Fruit fly (Drosophila melanogaster) whole organism, embryonic: ENCODE data around the gene FRG1.

Experiments used
- BtbVII ChIP-seq: fragments of 200-800 bp; sonication (Bioruptor generic); optimal IDR thresholded peaks from 3 replicates; lab custom pipeline; 2017; ENCODE audit warnings: missing biosample characterization, mild to moderate bottlenecking, missing genetic modification characterization
- CG10209 ChIP-seq: fragments of 200-800 bp; sonication (Bioruptor generic); optimal IDR thresholded peaks from 3 replicates; lab custom pipeline; 2017; ENCODE audit warnings: missing biosample characterization, mild to moderate bottlenecking, missing genetic modification characterization, missing genetic modification reagents
- CG10979 ChIP-seq: fragments of 200-800 bp; sonication (Bioruptor generic); optimal IDR thresholded peaks from 2 replicates; lab custom pipeline; 2018; ENCODE audit warnings: missing biosample characterization, mild to moderate bottlenecking, missing genetic modification characterization, moderate library complexity
- CG11085 ChIP-seq: fragments of 200-800 bp; sonication (Bioruptor generic); IDR thresholded peaks from 2 replicates; pipeline ENCODE4 v1.3.6; 2022; ENCODE audit warnings: missing biosample characterization, missing genetic modification characterization
- CG11456 ChIP-seq: fragments of 200-800 bp; sonication (Bioruptor generic); IDR thresholded peaks from 3 replicates; pipeline ENCODE4 v1.3.6; 2022; ENCODE audit warnings: missing biosample characterization, missing genetic modification characterization
- CG11695 ChIP-seq: fragments of 200-800 bp; sonication (Bioruptor generic); IDR thresholded peaks from 3 replicates; pipeline ENCODE4 v1.3.6; 2022; ENCODE audit warnings: missing biosample characterization, missing genetic modification characterization
- CG12391 ChIP-seq: fragments of 200-800 bp; sonication (Bioruptor generic); optimal IDR thresholded peaks from 3 replicates; lab custom pipeline; 2018; ENCODE audit warnings: missing biosample characterization, mild to moderate bottlenecking, missing genetic modification characterization, moderate library complexity
- CG13424 ChIP-seq: fragments of 200-800 bp; sonication (Bioruptor generic); optimal IDR thresholded peaks from 2 replicates; lab custom pipeline; 2019; ENCODE audit warnings: missing biosample characterization, mild to moderate bottlenecking, missing genetic modification characterization, moderate library complexity
- CG15073 ChIP-seq: fragments of 200-800 bp; sonication (Bioruptor generic); optimal IDR thresholded peaks from 2 replicates; lab custom pipeline; 2016; ENCODE audit warnings: missing biosample characterization, missing genetic modification characterization
- CG15514 ChIP-seq: fragments of 200-800 bp; sonication (Bioruptor generic); optimal IDR thresholded peaks from 3 replicates; lab custom pipeline; 2017; ENCODE audit warnings: missing biosample characterization, missing genetic modification characterization, mild to moderate bottlenecking, moderate library complexity, missing genetic modification reagents
- CG16863 ChIP-seq: fragments of 200-800 bp; sonication (Bioruptor generic); optimal IDR thresholded peaks from 3 replicates; lab custom pipeline; 2016; ENCODE audit warnings: missing biosample characterization, missing genetic modification characterization
- CG31365 ChIP-seq: fragments of 200-800 bp; sonication (Bioruptor generic); optimal IDR thresholded peaks from 2 replicates; lab custom pipeline; 2018; ENCODE audit warnings: missing biosample characterization, mild to moderate bottlenecking, missing genetic modification characterization
- CG33557 ChIP-seq: fragments of 200-800 bp; sonication (Bioruptor generic); optimal IDR thresholded peaks from 2 replicates; lab custom pipeline; 2019; ENCODE audit warnings: missing biosample characterization, mild to moderate bottlenecking, missing genetic modification characterization, moderate library complexity
- CG34376 ChIP-seq: fragments of 200-800 bp; sonication (Bioruptor generic); optimal IDR thresholded peaks from 2 replicates; lab custom pipeline; 2018; ENCODE audit warnings: missing biosample characterization, mild to moderate bottlenecking, missing genetic modification characterization
- CG4707 ChIP-seq: fragments of 200-800 bp; sonication (Bioruptor generic); optimal IDR thresholded peaks from 2 replicates; lab custom pipeline; 2018; ENCODE audit warnings: missing biosample characterization, mild to moderate bottlenecking, missing genetic modification characterization, moderate library complexity
- CG4820 ChIP-seq: fragments of 200-800 bp; sonication (Bioruptor generic); optimal IDR thresholded peaks from 3 replicates; lab custom pipeline; 2016; ENCODE audit warnings: missing biosample characterization, missing genetic modification characterization
- CG6175 ChIP-seq: fragments of 200-800 bp; sonication (Bioruptor generic); IDR thresholded peaks from 3 replicates; pipeline ENCODE4 v1.3.6; 2022; ENCODE audit warnings: missing biosample characterization, missing genetic modification characterization
- CG6254 ChIP-seq: fragments of 200-800 bp; sonication (Bioruptor generic); optimal IDR thresholded peaks from 3 replicates; lab custom pipeline; 2017; ENCODE audit warnings: mild to moderate bottlenecking, missing biosample characterization, missing genetic modification reagents, missing genetic modification characterization
- Ets97D ChIP-seq: fragments of 200-800 bp; sonication (Bioruptor generic); optimal IDR thresholded peaks from 3 replicates; lab custom pipeline; 2016; ENCODE audit warnings: missing biosample characterization, missing genetic modification characterization
- GATAe ChIP-seq: fragments of 200-800 bp; sonication (Bioruptor generic); conservative IDR thresholded peaks from 2 replicates; pipeline ENCODE4 v1.3.6; 2022; ENCODE audit warnings: missing biosample characterization, missing genetic modification characterization
- Gug ChIP-seq: fragments of 200-800 bp; sonication (Bioruptor generic); IDR thresholded peaks from 4 replicates; pipeline ENCODE4 v1.3.6; 2022; ENCODE audit warnings: missing biosample characterization, missing genetic modification characterization
- H15 ChIP-seq: fragments of 200-800 bp; sonication (Bioruptor generic); IDR thresholded peaks from 3 replicates; pipeline ENCODE4 v1.3.6; 2022; ENCODE audit warnings: missing biosample characterization, missing genetic modification characterization
- Hand ChIP-seq: fragments of 200-800 bp; sonication (Bioruptor generic); optimal IDR thresholded peaks from 2 replicates; lab custom pipeline; 2017; ENCODE audit warnings: mild to moderate bottlenecking, missing biosample characterization, missing genetic modification reagents, missing genetic modification characterization
- HmgD ChIP-seq: fragments of 200-800 bp; sonication (Bioruptor generic); optimal IDR thresholded peaks from 3 replicates; lab custom pipeline; 2016; ENCODE audit warnings: missing biosample characterization, missing genetic modification characterization
- HmgZ ChIP-seq: fragments of 200-800 bp; sonication (Bioruptor generic); optimal IDR thresholded peaks from 2 replicates; lab custom pipeline; 2018; ENCODE audit warnings: missing biosample characterization, mild to moderate bottlenecking, missing genetic modification characterization
- Kr ChIP-seq: fragments of 200-800 bp; sonication (Bioruptor generic); optimal IDR thresholded peaks from 2 replicates; lab custom pipeline; 2017; ENCODE audit warnings: missing biosample characterization, mild to moderate bottlenecking, missing genetic modification characterization
- Lim3 ChIP-seq: fragments of 200-800 bp; sonication (Bioruptor generic); IDR thresholded peaks from 2 replicates; pipeline ENCODE4 v1.3.6; 2022; ENCODE audit warnings: missing biosample characterization, missing genetic modification characterization
- Mrtf ChIP-seq: fragments of 200-800 bp; sonication (Bioruptor generic); IDR thresholded peaks from 3 replicates; pipeline ENCODE4 v1.3.6; 2022; ENCODE audit warnings: missing biosample characterization, missing genetic modification characterization
- Nf-YC ChIP-seq: fragments of 200-800 bp; optimal IDR thresholded peaks from 3 replicates; lab custom pipeline; 2019; ENCODE audit warnings: missing biosample characterization, mild to moderate bottlenecking, missing genetic modification characterization, moderate library complexity
- Pdp1 ChIP-seq, 2 experiments: fragments of 200-800 bp; sonication (Bioruptor generic); optimal IDR thresholded peaks; 3 replicates each; lab custom pipeline; 2016; ENCODE audit warnings: missing biosample characterization in 2 of 2, missing genetic modification characterization in 2 of 2, mild to moderate bottlenecking in 1 of 2, moderate library complexity in 1 of 2
- Ptx1 ChIP-seq: fragments of 200-800 bp; sonication (Bioruptor generic); IDR thresholded peaks from 2 replicates; pipeline ENCODE4 v1.3.6; 2022; ENCODE audit warnings: missing biosample characterization, missing genetic modification characterization
- Rfx ChIP-seq: fragments of 200-800 bp; sonication (Bioruptor generic); IDR thresholded peaks from 2 replicates; pipeline ENCODE4 v1.3.6; 2022; ENCODE audit warnings: missing biosample characterization, missing genetic modification characterization
- Vsx1 ChIP-seq: fragments of 200-800 bp; sonication (Bioruptor generic); optimal IDR thresholded peaks from 2 replicates; lab custom pipeline; 2017; ENCODE audit warnings: missing biosample characterization, mild to moderate bottlenecking, missing genetic modification characterization, missing genetic modification reagents
- al ChIP-seq: fragments of 200-800 bp; sonication (Bioruptor generic); IDR thresholded peaks from 2 replicates; pipeline ENCODE4 v1.3.6; 2022; ENCODE audit warnings: missing biosample characterization, missing genetic modification characterization
- ara ChIP-seq: fragments of 200-800 bp; sonication (Bioruptor generic); IDR thresholded peaks from 2 replicates; pipeline ENCODE4 v1.3.6; 2022; ENCODE audit warnings: missing biosample characterization, missing genetic modification characterization
- ase ChIP-seq: fragments of 200-800 bp; sonication (Bioruptor generic); IDR thresholded peaks from 3 replicates; pipeline ENCODE4 v1.3.6; 2022; ENCODE audit warnings: missing biosample characterization, missing genetic modification characterization
- ato ChIP-seq: fragments of 200-800 bp; sonication (Bioruptor generic); IDR thresholded peaks from 2 replicates; pipeline ENCODE4 v1.3.6; 2022; ENCODE audit warnings: missing biosample characterization, missing genetic modification characterization; ENCODE audit not compliant: partially characterized antibody
- br ChIP-seq: fragments of >200 bp; optimal IDR thresholded peaks from 2 replicates; lab custom pipeline; 2017
- croc ChIP-seq: fragments of 200-800 bp; sonication (Bioruptor generic); conservative IDR thresholded peaks from 3 replicates; pipeline ENCODE4 v1.3.6; 2022; ENCODE audit warnings: missing biosample characterization, missing genetic modification characterization
- cwo ChIP-seq: fragments of 200-800 bp; sonication (Bioruptor generic); optimal IDR thresholded peaks from 3 replicates; lab custom pipeline; 2017; ENCODE audit warnings: missing biosample characterization, missing genetic modification characterization, mild to moderate bottlenecking, moderate library complexity, missing genetic modification reagents
- dan ChIP-seq: fragments of 200-800 bp; sonication (Bioruptor generic); IDR thresholded peaks from 2 replicates; pipeline ENCODE4 v1.3.6; 2022; ENCODE audit warnings: missing biosample characterization, missing genetic modification characterization
- dmrt11E ChIP-seq: fragments of 200-800 bp; sonication (Bioruptor generic); optimal IDR thresholded peaks from 3 replicates; lab custom pipeline; 2018; ENCODE audit warnings: missing biosample characterization, mild to moderate bottlenecking, missing genetic modification characterization, moderate library complexity
- esg ChIP-seq: fragments of 200-800 bp; sonication (Bioruptor generic); conservative IDR thresholded peaks from 2 replicates; pipeline ENCODE4 v1.3.6; 2022; ENCODE audit warnings: missing biosample characterization, missing genetic modification characterization
- ewg ChIP-seq: fragments of 200-800 bp; sonication (Bioruptor generic); optimal IDR thresholded peaks from 3 replicates; lab custom pipeline; 2017; ENCODE audit warnings: mild to moderate bottlenecking, missing biosample characterization, missing genetic modification reagents, missing genetic modification characterization
- gcm2 ChIP-seq: fragments of 200-800 bp; sonication (Bioruptor generic); optimal IDR thresholded peaks from 2 replicates; lab custom pipeline; 2016; ENCODE audit warnings: missing biosample characterization, missing genetic modification characterization
- hb ChIP-seq: fragments of 200-800 bp; sonication (Bioruptor generic); IDR thresholded peaks from 3 replicates; pipeline ENCODE4 v1.3.6; 2022; ENCODE audit warnings: missing biosample characterization, missing genetic modification characterization; ENCODE audit not compliant: partially characterized antibody
- peb ChIP-seq: fragments of 200-800 bp; sonication (Bioruptor generic); IDR thresholded peaks from 2 replicates; pipeline ENCODE4 v1.3.6; 2022; ENCODE audit warnings: missing biosample characterization, missing genetic modification characterization
- pzg ChIP-seq: fragments of 200-800 bp; sonication (Bioruptor generic); optimal IDR thresholded peaks from 3 replicates; lab custom pipeline; 2018; ENCODE audit warnings: missing biosample characterization, mild to moderate bottlenecking, missing genetic modification characterization, moderate library complexity
- sisA ChIP-seq: fragments of 200-800 bp; sonication (Bioruptor generic); IDR thresholded peaks from 2 replicates; pipeline ENCODE4 v1.3.6; 2022; ENCODE audit warnings: missing biosample characterization, missing genetic modification characterization
- ttk ChIP-seq: fragments of 200-800 bp; sonication (Bioruptor generic); IDR thresholded peaks from 2 replicates; pipeline ENCODE4 v2.1.2; 2022; ENCODE audit warnings: missing biosample characterization, missing genetic modification characterization
- tx ChIP-seq: fragments of 200-800 bp; sonication (Bioruptor generic); optimal IDR thresholded peaks from 2 replicates; lab custom pipeline; 2016; ENCODE audit warnings: missing biosample characterization, missing genetic modification characterization
- zen2 ChIP-seq: fragments of 200-800 bp; sonication (Bioruptor generic); IDR thresholded peaks from 3 replicates; pipeline ENCODE4 v1.3.6; 2022; ENCODE audit warnings: missing biosample characterization, missing genetic modification characterization; ENCODE audit not compliant: partially characterized antibody

The FRG1 gene

dm6 chr3L:20313469-20313868 lies 16.7 kb upstream of the FRG1 start, which contains the start of gene alphaSnap (continued):
- TF ChIP-seq Gug (GFP tag; lab: Robert Waterston, UW) (no peak), CG15514 (GFP tag; lab: Kevin White, UChicago) (peak; percentile 74), ttk (GFP tag; lab: Robert Waterston, UW) (no peak), H15 (GFP tag; lab: Robert Waterston, UW) (0 out of 3 replicates have a peak, but pooled peaks have one; percentile 30), ewg (no peak), Hand (GFP tag; lab: Kevin White, UChicago) (no peak), CG33557 (GFP tag; lab: Kevin White, UChicago) (no peak), GATAe (GFP tag; lab: Robert Waterston, UW) (no peak), Pdp1 (GFP tag; optimal IDR thresholded peaks at IDR 0.05; lab: Kevin White, UChicago) (peak in 1 of 2 experiments; percentile 55), pzg (GFP tag; lab: Kevin White, UChicago) (peak; percentile 91), sisA (no peak), Kr (GFP tag; lab: Kevin White, UChicago) (no peak), ato (GFP tag; lab: Robert Waterston, UW) (no peak), CG34376 (no peak), ase (no peak), croc (no peak), Vsx1 (GFP tag; lab: Kevin White, UChicago) (no peak), ara (GFP tag; lab: Robert Waterston, UW) (0 out of 2 replicates have a peak, but pooled peaks have one; percentile 10), HmgZ (tag; lab: Kevin White, UChicago) (peak; percentile 80), CG6254 (GFP tag; lab: Kevin White, UChicago) (no peak), BtbVII (GFP tag; lab: Kevin White, UChicago) (no peak), CG4820 (no peak), CG11695 (no peak), CG16863 (GFP tag; lab: Kevin White, UChicago) (no peak), hb (GFP tag; lab: Robert Waterston, UW) (no peak), CG13424 (peak; percentile 11), Nf-YC (tag; lab: Kevin White, UChicago) (peak; percentile 16), CG31365 (tag; lab: Kevin White, UChicago) (no peak), peb (no peak), Lim3 (GFP tag; lab: Robert Waterston, UW) (no peak), Mrtf (GFP tag; lab: Robert Waterston, UW) (no peak), CG15073 (no peak), Ptx1 (GFP tag; lab: Robert Waterston, UW) (no peak), tx (GFP tag; lab: Kevin White, UChicago) (peak; percentile 13), zen2 (GFP tag; lab: Robert Waterston, UW) (no peak), CG4707 (no peak), Ets97D (GFP tag; lab: Kevin White, UChicago) (peak; percentile 56), cwo (GFP tag; lab: Kevin White, UChicago) (no peak), CG10209 (GFP tag; lab: Kevin White, UChicago) (peak; percentile 19), CG11085 (GFP tag; lab: Robert Waterston, UW) (no peak), HmgD (GFP tag; lab: Kevin White, UChicago) (peak; percentile 42), Rfx (GFP tag; lab: Robert Waterston, UW) (peak; percentile 61), CG12391 (tag; lab: Kevin White, UChicago) (peak; percentile 23), CG10979 (peak; percentile 9), al (GFP tag; lab: Robert Waterston, UW) (no peak), gcm2 (GFP tag; lab: Kevin White, UChicago) (no peak), dan (GFP tag; lab: Robert Waterston, UW) (no peak), CG11456 (GFP tag; lab: Robert Waterston, UW) (peak; percentile 38; the same call in 1 of the 3 replicates), dmrt11E (tag; lab: Kevin White, UChicago) (peak; percentile 8), esg (no peak), CG6175 (GFP tag; lab: Robert Waterston, UW) (no peak), br (lab: Kevin White, UChicago) (no peak)
